Worm (Caenorhabditis elegans): ENCODE data around the gene aat-6.
A peak's percentile ranks its signal among the peaks of the same experiment; 100 is the strongest.

The aat-6 gene

ce11 chrV:11503081-11503751, 32.8 kb upstream of the aat-6 start, which contains the start of gene C55A6.12:
Gene C55A6.12 (minus strand): TSS chrV:11503131.
- TF ChIP-seq gmeb-1 (tag; optimal IDR thresholded peaks at IDR 0.05), result peak; percentile 10
- no peak for TF ChIP-seq nhr-10 (tag; optimal IDR thresholded peaks at IDR 0.05)

ce11 chrV:11500980-11501379, 30.5 kb upstream of the aat-6 start:
- TF ChIP-seq nhr-21 (tag; optimal IDR thresholded peaks at IDR 0.05) (no peak), blmp-1 (tag; optimal IDR thresholded peaks at IDR 0.05; ENCODE audit: insufficient read depth) (no peak), ztf-4 (tag; optimal IDR thresholded peaks at IDR 0.05) (no peak), sma-3 (GFP tag; optimal IDR thresholded peaks at IDR 0.05) (no peak), sem-4 (tag; optimal IDR thresholded peaks at IDR 0.05) (no peak), mbf-1 (tag; optimal IDR thresholded peaks at IDR 0.05) (no peak), ztf-11 (tag; optimal IDR thresholded peaks at IDR 0.05) (no peak), sma-9 (GFP tag; optimal IDR thresholded peaks at IDR 0.05) (no peak), sma-9 (tag; optimal IDR thresholded peaks at IDR 0.05) (no peak), C34F6.9 (tag; optimal IDR thresholded peaks at IDR 0.05) (no peak), unc-55 (GFP tag; optimal IDR thresholded peaks at IDR 0.05) (no peak), ceh-16 (tag; optimal IDR thresholded peaks at IDR 0.05) (no peak), zag-1 (tag; optimal IDR thresholded peaks at IDR 0.05) (no peak), nhr-23 (tag; optimal IDR thresholded peaks at IDR 0.05) (no peak), lin-11 (tag; optimal IDR thresholded peaks at IDR 0.05) (no peak), unc-39 (tag; optimal IDR thresholded peaks at IDR 0.05) (no peak), peb-1 (tag; optimal IDR thresholded peaks at IDR 0.05) (no peak), ceh-82 (tag; optimal IDR thresholded peaks at IDR 0.05) (no peak), elt-3 (tag; optimal IDR thresholded peaks at IDR 0.05) (no peak), mdl-1 (tag; optimal IDR thresholded peaks at IDR 0.05) (no peak), fos-1 (tag; optimal IDR thresholded peaks at IDR 0.05) (no peak)

- TF ChIP-seq mdl-1 (tag; optimal IDR thresholded peaks at IDR 0.05), result no peak
- no peak for TF ChIP-seq nhr-10 (tag; optimal IDR thresholded peaks at IDR 0.05)
- TF ChIP-seq nhr-77 (tag; optimal IDR thresholded peaks at IDR 0.05), result no peak
- TF ChIP-seq R02D3.7 (tag; optimal IDR thresholded peaks at IDR 0.05), result no peak
- TF ChIP-seq ceh-16 (tag; optimal IDR thresholded peaks at IDR 0.05), result no peak
- TF ChIP-seq fos-1 (tag; optimal IDR thresholded peaks at IDR 0.05), result peak; percentile 0
- TF ChIP-seq blmp-1 (tag; optimal IDR thresholded peaks at IDR 0.05; ENCODE audit: insufficient read depth), result peak; percentile 48
- TF ChIP-seq mab-5 (tag; optimal IDR thresholded peaks at IDR 0.05), result no peak
- peak; percentile 30 for TF ChIP-seq sma-3 (GFP tag; optimal IDR thresholded peaks at IDR 0.05)
- peak; percentile 14 for TF ChIP-seq sma-9 (GFP tag; optimal IDR thresholded peaks at IDR 0.05)
- no peak for TF ChIP-seq sma-9 (tag; optimal IDR thresholded peaks at IDR 0.05)
- no peak for TF ChIP-seq nhr-129 (tag; optimal IDR thresholded peaks at IDR 0.05)
These were observed 29.3 kb upstream of the aat-6 start for ce11 chrV:11499786-11500185.

- TF ChIP-seq nhr-129 (tag; optimal IDR thresholded peaks at IDR 0.05) (no peak), unc-55 (GFP tag; optimal IDR thresholded peaks at IDR 0.05) (no peak), peb-1 (tag; optimal IDR thresholded peaks at IDR 0.05) (no peak), sem-4 (tag; optimal IDR thresholded peaks at IDR 0.05) (no peak), lin-11 (tag; optimal IDR thresholded peaks at IDR 0.05) (no peak), Y55F3AM.14 (GFP tag; optimal IDR thresholded peaks at IDR 0.05) (no peak), egl-27 (tag; optimal IDR thresholded peaks at IDR 0.05) (no peak), dmd-4 (tag; optimal IDR thresholded peaks at IDR 0.05) (no peak), ceh-82 (tag; optimal IDR thresholded peaks at IDR 0.05) (no peak), alr-1 (tag; optimal IDR thresholded peaks at IDR 0.05) (no peak), nhr-10 (tag; optimal IDR thresholded peaks at IDR 0.05) (no peak), nhr-6 (tag; optimal IDR thresholded peaks at IDR 0.05) (no peak), nhr-237 (tag; optimal IDR thresholded peaks at IDR 0.05) (no peak), unc-39 (tag; optimal IDR thresholded peaks at IDR 0.05) (no peak), zag-1 (tag; optimal IDR thresholded peaks at IDR 0.05) (no peak), F13H6.1 (tag; optimal IDR thresholded peaks at IDR 0.05) (no peak), mbf-1 (tag; optimal IDR thresholded peaks at IDR 0.05) (no peak), ztf-1 (GFP tag; conservative IDR thresholded peaks at IDR 0.05) (no peak), mab-5 (tag; optimal IDR thresholded peaks at IDR 0.05) (no peak), crh-2 (tag; optimal IDR thresholded peaks at IDR 0.05) (no peak)
These were observed 27.0 kb upstream of the aat-6 start for ce11 chrV:11497475-11497874.

All from whole organism, L2 larva.